Fruit fly (Drosophila melanogaster) whole organism, embryonic: Measurements from ENCODE around the gene MED18.

Source experiments
- BtbVII ChIP-seq: fragments of 200-800 bp; sonication (Bioruptor generic); optimal IDR thresholded peaks from 3 replicates; lab custom pipeline; 2017; ENCODE audit warnings: missing biosample characterization, mild to moderate bottlenecking, missing genetic modification characterization
- CG10267 ChIP-seq: fragments of 200-800 bp; sonication (Bioruptor generic); optimal IDR thresholded peaks from 2 replicates; lab custom pipeline; 2018; ENCODE audit warnings: missing biosample characterization, mild to moderate bottlenecking, missing genetic modification characterization, moderate library complexity
- CG10321 ChIP-seq: fragments of 200-800 bp; sonication (Bioruptor generic); IDR thresholded peaks from 2 replicates; pipeline ENCODE4 v1.3.6; 2022; ENCODE audit warnings: missing biosample characterization, missing genetic modification characterization
- CG10565 ChIP-seq: fragments of 200-800 bp; sonication (Bioruptor generic); optimal IDR thresholded peaks from 3 replicates; lab custom pipeline; 2016; ENCODE audit warnings: missing biosample characterization, mild to moderate bottlenecking, missing genetic modification characterization
- CG11247 ChIP-seq: fragments of 200-800 bp; sonication (Bioruptor generic); IDR thresholded peaks from 2 replicates; pipeline ENCODE4 v1.3.6; 2022; ENCODE audit warnings: missing biosample characterization, missing genetic modification characterization
- CG12299 ChIP-seq: fragments of 200-800 bp; sonication (Bioruptor generic); optimal IDR thresholded peaks from 2 replicates; lab custom pipeline; 2018; ENCODE audit warnings: missing biosample characterization, mild to moderate bottlenecking, missing genetic modification characterization
- CG13296 ChIP-seq: fragments of 200-800 bp; sonication (Bioruptor generic); optimal IDR thresholded peaks from 3 replicates; lab custom pipeline; 2018; ENCODE audit warnings: missing biosample characterization, mild to moderate bottlenecking, missing genetic modification characterization
- CG14050 ChIP-seq: fragments of 200-800 bp; sonication (Bioruptor generic); IDR thresholded peaks from 3 replicates; pipeline ENCODE4 v1.3.6; 2022; ENCODE audit warnings: missing biosample characterization, missing genetic modification characterization
- CG15479 ChIP-seq: fragments of 200-800 bp; sonication (Bioruptor generic); optimal IDR thresholded peaks from 3 replicates; lab custom pipeline; 2019; ENCODE audit warnings: missing biosample characterization, mild to moderate bottlenecking, missing genetic modification characterization, moderate library complexity
- CG15601 ChIP-seq: fragments of 200-800 bp; sonication (Bioruptor generic); optimal IDR thresholded peaks from 3 replicates; lab custom pipeline; 2019; ENCODE audit warnings: missing biosample characterization, mild to moderate bottlenecking, missing genetic modification characterization, moderate library complexity
- CG16813 ChIP-seq: fragments of 200-800 bp; sonication (Bioruptor generic); IDR thresholded peaks from 3 replicates; pipeline ENCODE4 v1.3.6; 2022; ENCODE audit warnings: missing biosample characterization, missing genetic modification characterization; ENCODE audit not compliant: partially characterized antibody
- CG16863 ChIP-seq: fragments of 200-800 bp; sonication (Bioruptor generic); optimal IDR thresholded peaks from 3 replicates; lab custom pipeline; 2016; ENCODE audit warnings: missing biosample characterization, missing genetic modification characterization
- CG17328 ChIP-seq: fragments of 200-800 bp; sonication (Bioruptor generic); IDR thresholded peaks from 2 replicates; pipeline ENCODE4 v1.3.6; 2022; ENCODE audit warnings: missing biosample characterization, missing genetic modification characterization
- CG18619 ChIP-seq: fragments of 200-800 bp; sonication (Bioruptor generic); optimal IDR thresholded peaks from 3 replicates; lab custom pipeline; 2017; ENCODE audit warnings: missing biosample characterization, mild to moderate bottlenecking, missing genetic modification characterization
- CG2202 ChIP-seq: fragments of 200-800 bp; sonication (Bioruptor generic); optimal IDR thresholded peaks from 2 replicates; lab custom pipeline; 2018; ENCODE audit warnings: missing biosample characterization, mild to moderate bottlenecking, missing genetic modification characterization
- CG33213 ChIP-seq: fragments of 200-800 bp; sonication (Bioruptor generic); optimal IDR thresholded peaks from 3 replicates; lab custom pipeline; 2016; ENCODE audit warnings: missing biosample characterization, missing genetic modification characterization
- CG6175 ChIP-seq: fragments of 200-800 bp; sonication (Bioruptor generic); IDR thresholded peaks from 3 replicates; pipeline ENCODE4 v1.3.6; 2022; ENCODE audit warnings: missing biosample characterization, missing genetic modification characterization
- CG6654 ChIP-seq: fragments of 200-800 bp; sonication (Bioruptor generic); optimal IDR thresholded peaks from 2 replicates; lab custom pipeline; 2017; ENCODE audit warnings: missing biosample characterization, mild to moderate bottlenecking, missing genetic modification characterization
- CG6854 ChIP-seq: fragments of 200-800 bp; sonication (Bioruptor generic); optimal IDR thresholded peaks from 3 replicates; lab custom pipeline; 2017; ENCODE audit warnings: missing biosample characterization, mild to moderate bottlenecking, missing genetic modification characterization
- CG7786 ChIP-seq: fragments of 200-800 bp; sonication (Bioruptor generic); optimal IDR thresholded peaks from 2 replicates; lab custom pipeline; 2016; ENCODE audit warnings: missing biosample characterization, missing genetic modification characterization
- CG9817 ChIP-seq: fragments of 200-800 bp; sonication (Bioruptor generic); optimal IDR thresholded peaks from 2 replicates; lab custom pipeline; 2018; ENCODE audit warnings: missing biosample characterization, mild to moderate bottlenecking, missing genetic modification characterization, moderate library complexity
- CG9932 ChIP-seq: fragments of 200-800 bp; sonication (Bioruptor generic); IDR thresholded peaks from 2 replicates; pipeline ENCODE4 v1.3.6; 2022; ENCODE audit warnings: missing biosample characterization, missing genetic modification characterization
- CTCF ChIP-seq: fragments of 200-800 bp; sonication (Bioruptor generic); optimal IDR thresholded peaks from 2 replicates; lab custom pipeline; 2017; ENCODE audit warnings: missing biosample characterization, mild to moderate bottlenecking, missing genetic modification characterization, moderate library complexity
- Hr78 ChIP-seq, 2 experiments: fragments of 200-800 bp in 1 of 2; fragments of >200 bp in 1 of 2; sonication (Bioruptor generic) in 1 of 2; optimal IDR thresholded peaks; 2 replicates each; lab custom pipeline; 2017 to 2019; ENCODE audit warnings: missing biosample characterization in 2 of 2, missing genetic modification characterization in 2 of 2, mild to moderate bottlenecking in 1 of 2, moderate library complexity in 1 of 2
- Max ChIP-seq: fragments of 200-800 bp; sonication (Bioruptor generic); optimal IDR thresholded peaks from 2 replicates; lab custom pipeline; 2016; ENCODE audit warnings: missing biosample characterization, mild to moderate bottlenecking, missing genetic modification characterization
- NC2β ChIP-seq: fragments of 200-800 bp; sonication (Bioruptor generic); optimal IDR thresholded peaks from 2 replicates; lab custom pipeline; 2016; ENCODE audit warnings: missing biosample characterization, missing genetic modification characterization
- NfI ChIP-seq: fragments of 200-800 bp; sonication (Bioruptor generic); optimal IDR thresholded peaks from 3 replicates; lab custom pipeline; 2018; ENCODE audit warnings: missing biosample characterization, mild to moderate bottlenecking, missing genetic modification characterization, moderate library complexity
- Poxn ChIP-seq: fragments of 200-800 bp; sonication (Bioruptor generic); IDR thresholded peaks from 2 replicates; pipeline ENCODE4 v1.3.6; 2022; ENCODE audit warnings: missing biosample characterization, missing genetic modification characterization
- Spps ChIP-seq: fragments of 200-800 bp; sonication (Bioruptor generic); optimal IDR thresholded peaks from 2 replicates; lab custom pipeline; 2018; ENCODE audit warnings: missing biosample characterization, mild to moderate bottlenecking, missing genetic modification characterization
- Sry-δ ChIP-seq: fragments of 200-800 bp; sonication (Bioruptor generic); optimal IDR thresholded peaks from 2 replicates; lab custom pipeline; 2016; ENCODE audit warnings: missing biosample characterization, missing genetic modification characterization
- Usf ChIP-seq: fragments of 200-800 bp; sonication (Bioruptor generic); optimal IDR thresholded peaks from 2 replicates; lab custom pipeline; 2017; ENCODE audit warnings: missing genotype, missing biosample characterization, missing genetic modification characterization
- az2 ChIP-seq: fragments of 200-800 bp; sonication (Bioruptor generic); optimal IDR thresholded peaks from 3 replicates; lab custom pipeline; 2016; ENCODE audit warnings: missing biosample characterization, missing genetic modification characterization
- btn ChIP-seq: fragments of 200-800 bp; sonication (Bioruptor generic); optimal IDR thresholded peaks from 2 replicates; lab custom pipeline; 2016; ENCODE audit warnings: missing biosample characterization, missing genetic modification characterization
- cato ChIP-seq: fragments of 200-800 bp; sonication (Bioruptor generic); optimal IDR thresholded peaks from 2 replicates; lab custom pipeline; 2016; ENCODE audit warnings: missing biosample characterization, missing genetic modification characterization, borderline replicate concordance
- ci ChIP-seq: fragments of 200-800 bp; sonication (Bioruptor generic); IDR thresholded peaks from 3 replicates; pipeline ENCODE4 v1.3.6; 2022; ENCODE audit warnings: missing biosample characterization, missing genetic modification characterization
- dmrt11E ChIP-seq: fragments of 200-800 bp; sonication (Bioruptor generic); optimal IDR thresholded peaks from 3 replicates; lab custom pipeline; 2018; ENCODE audit warnings: missing biosample characterization, mild to moderate bottlenecking, missing genetic modification characterization, moderate library complexity
- exex ChIP-seq: fragments of 200-800 bp; sonication (Bioruptor generic); optimal IDR thresholded peaks from 4 replicates; lab custom pipeline; 2018; ENCODE audit warnings: missing biosample characterization, mild to moderate bottlenecking, missing genetic modification characterization, moderate library complexity
- gfzf ChIP-seq: fragments of 200-800 bp; sonication (Bioruptor generic); optimal IDR thresholded peaks from 2 replicates; lab custom pipeline; 2016; ENCODE audit warnings: missing biosample characterization, mild to moderate bottlenecking, missing genetic modification characterization, moderate library complexity
- gsb-n ChIP-seq: fragments of 200-800 bp; sonication (Bioruptor generic); optimal IDR thresholded peaks from 3 replicates; lab custom pipeline; 2018; ENCODE audit warnings: missing biosample characterization, mild to moderate bottlenecking, missing genetic modification characterization
- lbe ChIP-seq: fragments of 200-800 bp; sonication (Bioruptor generic); optimal IDR thresholded peaks from 2 replicates; lab custom pipeline; 2016; ENCODE audit warnings: missing biosample characterization, mild to moderate bottlenecking, missing genetic modification characterization
- lola ChIP-seq, 3 experiments: fragments of >200 bp in 2 of 3; fragments of 200-800 bp in 1 of 3; sonication (Bioruptor generic) in 1 of 3; optimal IDR thresholded peaks; 2 replicates each; lab custom pipeline; 2017 to 2019; ENCODE audit warnings: missing biosample characterization in 3 of 3, missing genetic modification characterization in 3 of 3, mild to moderate bottlenecking in 1 of 3, moderate library complexity in 1 of 3
- mam ChIP-seq: fragments of 200-800 bp; sonication (Bioruptor generic); optimal IDR thresholded peaks from 3 replicates; lab custom pipeline; 2016; ENCODE audit warnings: missing biosample characterization, missing genetic modification characterization
- mirr ChIP-seq: fragments of 200-800 bp; sonication (Bioruptor generic); optimal IDR thresholded peaks from 3 replicates; lab custom pipeline; 2018; ENCODE audit warnings: missing biosample characterization, mild to moderate bottlenecking, missing genetic modification characterization
- nerfin-1 ChIP-seq: fragments of 200-800 bp; sonication (Bioruptor generic); optimal IDR thresholded peaks from 3 replicates; lab custom pipeline; 2019; ENCODE audit warnings: missing biosample characterization, mild to moderate bottlenecking, missing genetic modification characterization, moderate library complexity
- pfk ChIP-seq: fragments of 200-800 bp; sonication (Bioruptor generic); optimal IDR thresholded peaks from 2 replicates; lab custom pipeline; 2018; ENCODE audit warnings: missing biosample characterization, mild to moderate bottlenecking, missing genetic modification characterization, moderate library complexity
- psq ChIP-seq: fragments of 200-800 bp; sonication (Bioruptor generic); optimal IDR thresholded peaks from 2 replicates; lab custom pipeline; 2017; ENCODE audit warnings: missing biosample characterization, missing genetic modification characterization
- sob ChIP-seq: fragments of 200-800 bp; sonication (Bioruptor generic); IDR thresholded peaks from 2 replicates; pipeline ENCODE4 v1.3.6; 2022; ENCODE audit warnings: missing biosample characterization, missing genetic modification characterization
- stwl ChIP-seq: fragments of 200-800 bp; sonication (Bioruptor generic); optimal IDR thresholded peaks from 3 replicates; lab custom pipeline; 2018; ENCODE audit warnings: missing biosample characterization, mild to moderate bottlenecking, missing genetic modification characterization, moderate library complexity
- zen ChIP-seq: fragments of 200-800 bp; sonication (Bioruptor generic); optimal IDR thresholded peaks from 3 replicates; lab custom pipeline; 2018; ENCODE audit warnings: missing biosample characterization, mild to moderate bottlenecking, missing genetic modification characterization, moderate library complexity
- zf30C ChIP-seq: fragments of 200-800 bp; sonication (Bioruptor generic); optimal IDR thresholded peaks from 3 replicates; lab custom pipeline; 2018; ENCODE audit warnings: missing biosample characterization, mild to moderate bottlenecking, missing genetic modification characterization

The MED18 gene

DNA sequence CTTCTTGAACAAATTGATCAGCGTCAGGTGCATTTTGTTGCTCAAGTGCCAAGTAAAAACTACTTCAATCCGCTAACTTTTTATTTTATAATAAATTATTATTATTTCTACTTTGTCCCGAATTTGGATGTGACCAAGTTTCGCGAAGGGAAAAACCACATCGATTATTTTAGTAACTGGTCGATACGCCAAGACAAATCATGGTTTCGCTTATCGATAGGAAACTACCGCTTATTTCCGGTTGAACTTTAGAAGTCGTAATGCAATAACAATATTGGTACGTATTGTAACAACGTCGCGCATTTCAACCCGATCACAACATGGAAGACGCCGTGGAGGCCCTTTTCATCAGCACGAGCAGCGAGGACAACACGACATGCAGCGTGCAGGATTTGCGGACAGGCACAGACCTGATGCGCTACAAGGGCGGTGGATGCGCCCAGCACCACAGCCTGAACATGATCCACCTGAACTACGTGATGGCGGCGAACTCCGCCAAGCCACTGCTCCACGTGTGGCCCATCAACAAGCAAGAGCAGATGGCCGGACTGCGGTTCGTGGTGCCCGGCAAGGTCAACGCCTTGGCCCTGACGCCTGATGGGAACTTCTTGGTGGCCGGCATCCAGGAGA lies 11.5 kb downstream of the MED18 start, which contains the start of the genes CG14817 and CG14805 (continued):
- no peak for TF ChIP-seq CG10321 (GFP tag; lab: Robert Waterston, UW)
- peak; percentile 67 for TF ChIP-seq gsb-n
- peak; percentile 59; the same call in 2 of the 3 replicates for TF ChIP-seq CG14050
- TF ChIP-seq cato (GFP tag; lab: Kevin White, UChicago), result no peak
- TF ChIP-seq CG9932 (GFP tag; lab: Robert Waterston, UW), result no peak; the same call in 1 of the 2 replicates
- no peak for TF ChIP-seq CG15479 (GFP tag; lab: Kevin White, UChicago)
- TF ChIP-seq stwl, result peak; percentile 46
- TF ChIP-seq pfk, result peak; percentile 74
- TF ChIP-seq CG33213 (GFP tag; lab: Kevin White, UChicago), result peak; percentile 64
- peak; percentile 64 for TF ChIP-seq sob
- peak; percentile 54 for TF ChIP-seq CG9817 (tag; lab: Kevin White, UChicago)
- peak in 1 of 3 experiments; percentile 20 for TF ChIP-seq lola (GFP tag; optimal IDR thresholded peaks at IDR 0.05; lab: Kevin White, UChicago)
- peak; percentile 37 for TF ChIP-seq Max (GFP tag; lab: Kevin White, UChicago)
- no peak for TF ChIP-seq CG11247 (GFP tag; lab: Robert Waterston, UW)
- TF ChIP-seq exex, result no peak
- TF ChIP-seq mirr, result peak; percentile 93
- TF ChIP-seq CG13296 (GFP tag; lab: Kevin White, UChicago), result peak; percentile 92
- peak; percentile 74 for TF ChIP-seq CG15601 (tag; lab: Kevin White, UChicago)
- no peak for TF ChIP-seq Poxn (GFP tag; lab: Robert Waterston, UW)
- no peak for TF ChIP-seq CG7786
- no peak for TF ChIP-seq btn (GFP tag; lab: Kevin White, UChicago)
- TF ChIP-seq zf30C (GFP tag; lab: Kevin White, UChicago), result no peak
- TF ChIP-seq az2 (GFP tag; lab: Kevin White, UChicago), result peak; percentile 29
- peak; percentile 65 for TF ChIP-seq CG2202 (tag; lab: Kevin White, UChicago)
- TF ChIP-seq Spps (tag; lab: Kevin White, UChicago), result peak; percentile 56
- TF ChIP-seq zen (tag; lab: Kevin White, UChicago), result peak; percentile 37
- TF ChIP-seq nerfin-1 (tag; lab: Kevin White, UChicago), result peak; percentile 65
- peak; percentile 33 for TF ChIP-seq CTCF (GFP tag; lab: Kevin White, UChicago)
- no peak for TF ChIP-seq CG16863 (GFP tag; lab: Kevin White, UChicago)
- peak; percentile 77 for TF ChIP-seq CG10267 (tag; lab: Kevin White, UChicago)
- TF ChIP-seq CG6654 (GFP tag; lab: Kevin White, UChicago), result peak; percentile 33
- TF ChIP-seq BtbVII (GFP tag; lab: Kevin White, UChicago), result peak; percentile 87
- TF ChIP-seq ci (GFP tag; lab: Robert Waterston, UW), result peak; percentile 91
- peak; percentile 86 for TF ChIP-seq NfI (GFP tag; lab: Kevin White, UChicago)
- peak; percentile 58 for TF ChIP-seq CG17328 (GFP tag; lab: Robert Waterston, UW)
- TF ChIP-seq Hr78 (GFP tag; optimal IDR thresholded peaks at IDR 0.05; lab: Kevin White, UChicago), result peak in 1 of 2 experiments; percentile 96
- peak; percentile 59 for TF ChIP-seq dmrt11E (tag; lab: Kevin White, UChicago)
- TF ChIP-seq Sry-δ, result peak; percentile 48
- TF ChIP-seq gfzf, result peak; percentile 68
- TF ChIP-seq CG12299 (tag; lab: Kevin White, UChicago), result peak; percentile 81
- peak; percentile 79 for TF ChIP-seq CG18619 (GFP tag; lab: Kevin White, UChicago)
- TF ChIP-seq CG6175 (GFP tag; lab: Robert Waterston, UW), result no peak
- TF ChIP-seq Usf (GFP tag; lab: Kevin White, UChicago), result peak; percentile 26
- TF ChIP-seq lbe (GFP tag; lab: Kevin White, UChicago), result peak; percentile 62
- TF ChIP-seq psq (GFP tag; lab: Kevin White, UChicago), result no peak
- TF ChIP-seq CG6854 (GFP tag; lab: Kevin White, UChicago), result peak; percentile 83
- TF ChIP-seq CG16813 (GFP tag; lab: Robert Waterston, UW), result peak; percentile 58
- no peak for TF ChIP-seq mam (GFP tag; lab: Kevin White, UChicago)
- no peak for TF ChIP-seq CG10565 (GFP tag; lab: Kevin White, UChicago)
- TF ChIP-seq NC2β (GFP tag; lab: Kevin White, UChicago), result peak; percentile 65
